Worm (Caenorhabditis elegans) whole organism, midembryonic: ENCODE data around the gene srh-277.

Experiments used
- T22C8.4 ChIP-seq: fragments of 200-800 bp; sonication (Bioruptor generic); IDR thresholded peaks from 2 replicates; pipeline ENCODE4 v1.3.6; 2022; ENCODE audit warnings: missing genetic modification characterization, missing compliant biosample characterization
- cog-1 ChIP-seq: sonication (generic microtip); optimal IDR thresholded peaks from 2 replicates; lab custom pipeline; 2016; ENCODE audit warnings: missing genetic modification characterization, missing compliant biosample characterization
- flt-1 ChIP-seq: fragments of 200-800 bp; sonication (Bioruptor generic); IDR thresholded peaks from 2 replicates; pipeline ENCODE4 v1.3.6; 2022; ENCODE audit warnings: missing genetic modification characterization, missing compliant biosample characterization
- klf-2 ChIP-seq: fragments of 200-800 bp; sonication (Bioruptor generic); conservative IDR thresholded peaks from 2 replicates; pipeline ENCODE4 v1.3.6; 2022; ENCODE audit warnings: missing genetic modification reagents, missing genetic modification characterization, missing compliant biosample characterization
- med-1 ChIP-seq: sonication (generic microtip); optimal IDR thresholded peaks from 2 replicates; lab custom pipeline; 2017; ENCODE audit warnings: missing genetic modification characterization, mild to moderate bottlenecking, missing compliant biosample characterization, antibody characterized with exemption, missing genetic modification reagents; ENCODE audit not compliant: insufficient read depth
- ref-1 ChIP-seq: fragments of 200-800 bp; sonication (Bioruptor generic); conservative IDR thresholded peaks from 2 replicates; pipeline ENCODE4 v1.3.6; 2022; ENCODE audit warnings: missing genetic modification reagents, missing genetic modification characterization, missing compliant biosample characterization
- tab-1 ChIP-seq: fragments of 200-800 bp; sonication (Bioruptor generic); IDR thresholded peaks from 2 replicates; pipeline ENCODE4 v1.3.6; 2022; ENCODE audit warnings: missing genetic modification characterization, missing compliant biosample characterization
- ztf-23 ChIP-seq: fragments of 200-800 bp; sonication (Bioruptor generic); IDR thresholded peaks from 2 replicates; pipeline ENCODE4 v1.3.6; 2022; ENCODE audit warnings: missing genetic modification reagents, missing genetic modification characterization, missing compliant biosample characterization
- ztf-29 ChIP-seq: fragments of 200-800 bp; sonication (Bioruptor generic); IDR thresholded peaks from 2 replicates; pipeline ENCODE4 v1.3.6; 2022; ENCODE audit warnings: missing genetic modification reagents, missing genetic modification characterization, missing compliant biosample characterization

DNA sequence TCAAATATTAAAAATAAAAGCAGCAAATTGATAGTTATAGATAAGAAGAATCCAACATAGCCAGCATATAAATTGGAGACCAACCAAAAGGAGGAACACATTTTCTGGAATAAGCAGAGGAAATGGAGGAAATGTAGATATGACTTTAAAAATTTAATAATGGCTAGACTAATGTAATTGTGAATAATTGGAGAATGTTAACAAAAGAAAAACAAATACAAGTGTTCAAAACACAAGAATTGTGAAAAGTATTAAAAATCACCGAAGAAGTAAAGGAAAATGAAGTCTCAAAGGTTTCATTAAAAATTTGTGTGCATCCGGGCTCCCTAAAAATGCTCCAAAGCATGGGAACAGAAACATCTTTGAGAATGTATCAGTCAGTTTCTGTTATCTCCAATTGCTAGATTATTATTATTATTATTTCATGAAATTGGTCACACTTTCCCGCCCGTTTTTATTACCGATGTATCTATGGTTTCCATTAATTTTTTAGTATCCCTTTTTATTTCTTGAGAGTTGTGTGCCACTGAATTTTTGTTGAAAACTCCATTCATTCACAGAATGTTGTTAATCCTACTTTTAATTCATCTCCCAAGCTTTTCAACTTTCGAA lies 20.8 kb upstream of the srh-277 start, which contains the start of the genes str-109 and F10A3.11:
- TF ChIP-seq cog-1 (no peak), klf-2 (GFP tag; lab: Robert Waterston, UW) (no peak), med-1 (GFP tag; lab: Kevin White, UChicago) (no peak), ztf-29 (GFP tag; lab: Robert Waterston, UW) (no peak), flt-1 (GFP tag; lab: Robert Waterston, UW) (no peak), tab-1 (GFP tag; lab: Robert Waterston, UW) (no peak), T22C8.4 (GFP tag; lab: Robert Waterston, UW) (no peak), ztf-23 (no peak), ref-1 (GFP tag; lab: Robert Waterston, UW) (no peak)
